Worm (Caenorhabditis elegans) whole organism, young adult: Measurements from ENCODE around the gene clec-138.

Experiments
- B0336.3 ChIP-seq: fragments of 200-800 bp; sonication (Bioruptor generic); IDR thresholded peaks from 2 replicates; pipeline ENCODE4 v1.3.6; 2022; ENCODE audit warnings: missing genetic modification characterization, missing compliant biosample characterization
- akir-1 ChIP-seq: fragments of 200-800 bp; sonication (Bioruptor generic); optimal IDR thresholded peaks from 2 replicates; lab custom pipeline; 2018; ENCODE audit warnings: mild to moderate bottlenecking, missing genetic modification characterization, moderate library complexity, missing compliant biosample characterization
- attf-5 ChIP-seq: fragments of 200-800 bp; sonication (Bioruptor generic); optimal IDR thresholded peaks from 2 replicates; lab custom pipeline; 2018; ENCODE audit warnings: mild to moderate bottlenecking, missing genetic modification characterization, missing compliant biosample characterization
- dpff-1 ChIP-seq: sonication (generic microtip); optimal IDR thresholded peaks from 2 replicates; lab custom pipeline; 2017; ENCODE audit warnings: mild to moderate bottlenecking, missing genetic modification characterization, missing compliant biosample characterization
- let-526 ChIP-seq: fragments of 200-800 bp; sonication (Bioruptor generic); IDR thresholded peaks from 2 replicates; pipeline ENCODE4 v1.3.6; 2022; ENCODE audit warnings: missing genetic modification reagents, missing genetic modification characterization, missing compliant biosample characterization
- lin-35 ChIP-seq, 3 experiments: fragments of 150-350 bp in 2 of 3; sonication (generic microtip) in 1 of 3; optimal IDR thresholded peaks; 2 replicates each; lab custom pipeline; 2014 to 2018; ENCODE audit warnings: missing biosample characterization in 3 of 3, missing genetic modification characterization in 3 of 3, missing genetic modification reagents in 3 of 3
- nhr-27 ChIP-seq: fragments of 200-800 bp; sonication (Bioruptor generic); optimal IDR thresholded peaks from 2 replicates; lab custom pipeline; 2018; ENCODE audit warnings: mild to moderate bottlenecking, missing genetic modification characterization, moderate library complexity, missing compliant biosample characterization
- rec-8 ChIP-seq, 2 experiments: sonication (generic microtip); optimal IDR thresholded peaks; 2 replicates each; lab custom pipeline; 2016; ENCODE audit warnings: mild to moderate bottlenecking in 2 of 2, missing genetic modification characterization in 2 of 2, missing genetic modification reagents in 2 of 2, missing genotype in 2 of 2, missing biosample characterization in 1 of 2, missing compliant biosample characterization in 1 of 2, moderate library complexity in 1 of 2
- tbp1 ChIP-seq: fragments of 200-800 bp; sonication (Bioruptor generic); optimal IDR thresholded peaks from 2 replicates; lab custom pipeline; 2018; ENCODE audit warnings: mild to moderate bottlenecking, missing genetic modification characterization, missing compliant biosample characterization
- xnd-1 ChIP-seq: sonication (generic microtip); optimal IDR thresholded peaks from 2 replicates; lab custom pipeline; 2016; ENCODE audit warnings: missing genotype, missing genetic modification reagents, missing genetic modification characterization, missing compliant biosample characterization
- ztf-22 ChIP-seq: fragments of 200-800 bp; sonication (Bioruptor generic); optimal IDR thresholded peaks from 2 replicates; lab custom pipeline; 2018; ENCODE audit warnings: mild to moderate bottlenecking, missing genetic modification characterization, moderate library complexity, missing compliant biosample characterization

- TF ChIP-seq B0336.3 (GFP tag; lab: Robert Waterston, UW): no peak
- no peak for TF ChIP-seq let-526
- no peak for TF ChIP-seq nhr-27 (tag; lab: Kevin White, UChicago)
- TF ChIP-seq akir-1 (GFP tag; lab: Kevin White, UChicago): no peak
- TF ChIP-seq dpff-1 (tag; lab: Kevin White, UChicago): no peak
- TF ChIP-seq xnd-1: no peak
- TF ChIP-seq attf-5 (GFP tag; lab: Kevin White, UChicago): no peak
- no peak for TF ChIP-seq ztf-22
- TF ChIP-seq tbp1 (GFP tag; lab: Kevin White, UChicago): no peak
- no peak for TF ChIP-seq lin-35 (GFP tag; optimal IDR thresholded peaks at IDR 0.05; lab: Kevin White, UChicago)
- TF ChIP-seq rec-8 (tag; optimal IDR thresholded peaks at IDR 0.05; lab: Kevin White, UChicago): no peak
These were observed 18.8 kb downstream of the clec-138 start for ce11 chrII:4600818-4601217.
